Fruit fly (Drosophila melanogaster) whole organism, adult: ENCODE measurements around the gene Tcs5.

Source experiments
- CG11617 ChIP-seq: fragments of 200-800 bp; sonication (Bioruptor generic); optimal IDR thresholded peaks from 2 replicates; lab custom pipeline; 2017; ENCODE audit warnings: mild to moderate bottlenecking, missing biosample characterization, missing genetic modification reagents, missing genetic modification characterization
- CG12768 ChIP-seq: fragments of 200-800 bp; sonication (Bioruptor generic); optimal IDR thresholded peaks from 2 replicates; lab custom pipeline; 2017; ENCODE audit warnings: missing biosample characterization, missing genetic modification characterization, mild to moderate bottlenecking, moderate library complexity, missing genetic modification reagents
- CG14711 ChIP-seq: fragments of 200-800 bp; sonication (Bioruptor generic); optimal IDR thresholded peaks from 2 replicates; lab custom pipeline; 2018; ENCODE audit warnings: missing biosample characterization, mild to moderate bottlenecking, missing genetic modification characterization, moderate library complexity
- CG33017 ChIP-seq: fragments of 200-800 bp; sonication (Bioruptor generic); optimal IDR thresholded peaks from 2 replicates; lab custom pipeline; 2018; ENCODE audit warnings: missing biosample characterization, mild to moderate bottlenecking, missing genetic modification characterization, moderate library complexity
- CG5204 ChIP-seq: fragments of 200-800 bp; sonication (Bioruptor generic); optimal IDR thresholded peaks from 2 replicates; lab custom pipeline; 2016; ENCODE audit warnings: missing biosample characterization, missing genetic modification characterization
- CG7045 ChIP-seq: fragments of 200-800 bp; sonication (Bioruptor generic); optimal IDR thresholded peaks from 2 replicates; lab custom pipeline; 2017; ENCODE audit warnings: missing biosample characterization, mild to moderate bottlenecking, missing genetic modification characterization
- CG7101 ChIP-seq: fragments of 200-800 bp; sonication (Bioruptor generic); optimal IDR thresholded peaks from 2 replicates; lab custom pipeline; 2018; ENCODE audit warnings: missing biosample characterization, mild to moderate bottlenecking, missing genetic modification characterization, moderate library complexity
- Clk ChIP-seq: fragments of 200-800 bp; sonication (Bioruptor generic); optimal IDR thresholded peaks from 2 replicates; lab custom pipeline; 2017; ENCODE audit warnings: missing biosample characterization, missing genetic modification characterization
- Crg-1 ChIP-seq: fragments of 200-800 bp; sonication (Bioruptor generic); optimal IDR thresholded peaks from 2 replicates; lab custom pipeline; 2016; ENCODE audit warnings: missing biosample characterization, missing genetic modification characterization
- Hr96 ChIP-seq: fragments of 200-800 bp; sonication (Bioruptor generic); optimal IDR thresholded peaks from 2 replicates; lab custom pipeline; 2016; ENCODE audit warnings: missing biosample characterization, missing genetic modification characterization
- Mnt ChIP-seq: fragments of 200-800 bp; sonication (Bioruptor generic); optimal IDR thresholded peaks from 2 replicates; lab custom pipeline; 2016; ENCODE audit warnings: missing biosample characterization, mild to moderate bottlenecking, missing genetic modification characterization
- bab1 ChIP-seq: fragments of 200-800 bp; sonication (Bioruptor generic); optimal IDR thresholded peaks from 3 replicates; lab custom pipeline; 2019; ENCODE audit warnings: missing biosample characterization, mild to moderate bottlenecking, missing genetic modification characterization, moderate library complexity
- cic ChIP-seq: fragments of 200-800 bp; sonication (Bioruptor generic); optimal IDR thresholded peaks from 2 replicates; lab custom pipeline; 2017; ENCODE audit warnings: missing biosample characterization, mild to moderate bottlenecking, missing genetic modification characterization, moderate library complexity
- kay ChIP-seq: fragments of 200-800 bp; sonication (Bioruptor generic); peaks from one replicate; lab custom pipeline; 2016; ENCODE audit warnings: missing biosample characterization, missing genetic modification characterization, borderline replicate concordance
- ovo ChIP-seq: fragments of 200-800 bp; sonication (Bioruptor generic); optimal IDR thresholded peaks from 2 replicates; lab custom pipeline; 2016; ENCODE audit warnings: missing biosample characterization, missing genetic modification characterization
- pad ChIP-seq: fragments of 200-800 bp; sonication (Bioruptor generic); optimal IDR thresholded peaks from 3 replicates; lab custom pipeline; 2017; ENCODE audit warnings: missing biosample characterization, missing genetic modification characterization, mild to moderate bottlenecking, moderate library complexity, missing genetic modification reagents
- tj ChIP-seq: fragments of 200-800 bp; sonication (Bioruptor generic); optimal IDR thresholded peaks from 3 replicates; lab custom pipeline; 2017; ENCODE audit warnings: missing biosample characterization, mild to moderate bottlenecking, missing genetic modification characterization, moderate library complexity
- toe ChIP-seq: fragments of 200-800 bp; sonication (Bioruptor generic); optimal IDR thresholded peaks from 2 replicates; lab custom pipeline; 2016; ENCODE audit warnings: missing biosample characterization, missing genetic modification characterization

Tcs5 gene

dm6 chr3L:5127609-5128008 lies 11.6 kb downstream of the Tcs5 start:
- TF ChIP-seq Crg-1 (GFP tag; lab: Kevin White, UChicago) (no peak), CG11617 (GFP tag; lab: Kevin White, UChicago) (no peak)

dm6 chr3L:5125202-5125601 lies 14.0 kb downstream of the Tcs5 start:
- TF ChIP-seq cic (no peak), Hr96 (GFP tag; lab: Kevin White, UChicago) (no peak), tj (GFP tag; lab: Kevin White, UChicago) (no peak), bab1 (GFP tag; lab: Kevin White, UChicago) (no peak), ovo (GFP tag; lab: Kevin White, UChicago) (no peak), CG12768 (GFP tag; lab: Kevin White, UChicago) (no peak), CG33017 (tag; lab: Kevin White, UChicago) (no peak), CG14711 (no peak), kay (GFP tag; lab: Kevin White, UChicago) (no peak), pad (no peak), Mnt (GFP tag; lab: Kevin White, UChicago) (no peak), CG5204 (no peak), CG11617 (GFP tag; lab: Kevin White, UChicago) (no peak), toe (GFP tag; lab: Kevin White, UChicago) (no peak), Crg-1 (GFP tag; lab: Kevin White, UChicago) (no peak), Clk (GFP tag; lab: Kevin White, UChicago) (no peak), CG7101 (tag; lab: Kevin White, UChicago) (no peak), CG7045 (GFP tag; lab: Kevin White, UChicago) (no peak)

DNA sequence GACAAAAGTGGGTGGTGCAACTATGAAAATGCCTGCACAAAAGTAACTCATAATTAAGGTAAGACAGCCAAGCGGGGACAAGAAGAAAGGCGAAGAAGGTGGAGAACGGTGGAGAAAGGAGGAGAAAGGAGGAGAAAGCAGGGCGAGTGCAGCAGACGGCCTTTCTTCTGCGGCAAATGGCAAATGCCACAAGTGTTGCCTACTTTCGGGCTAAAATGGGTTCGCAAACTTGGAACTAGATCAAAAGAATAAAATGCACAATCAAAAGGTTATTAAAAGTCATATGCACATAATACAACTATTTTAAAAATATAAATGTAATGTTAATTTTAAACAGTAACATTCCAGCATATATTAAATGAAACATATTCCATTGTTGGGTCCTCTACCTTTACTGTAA lies 37.1 kb downstream of the Tcs5 start:
- TF ChIP-seq Hr96 (GFP tag; lab: Kevin White, UChicago) (no peak), bab1 (GFP tag; lab: Kevin White, UChicago) (no peak), CG7045 (GFP tag; lab: Kevin White, UChicago) (no peak)

DNA sequence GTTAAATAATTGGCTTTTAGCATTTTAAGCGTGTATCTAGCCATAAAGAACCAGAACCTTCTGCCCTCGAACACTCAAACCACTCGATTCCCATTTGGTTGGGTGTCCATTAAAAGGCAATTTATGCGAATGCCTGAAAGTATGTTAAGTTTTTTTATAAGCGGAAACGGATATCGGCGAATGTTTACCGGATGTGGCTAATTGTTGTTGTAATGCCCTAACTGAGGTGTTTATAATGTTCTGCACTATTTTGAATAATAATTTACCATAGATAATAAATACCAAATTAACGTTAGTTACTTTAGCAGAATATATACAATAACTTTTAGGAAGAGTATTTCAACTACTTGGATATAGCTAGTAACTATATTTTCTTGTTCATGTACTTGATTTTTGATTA lies 42.5 kb downstream of the Tcs5 start:
- no peak for TF ChIP-seq ovo (GFP tag; lab: Kevin White, UChicago)
- TF ChIP-seq tj (GFP tag; lab: Kevin White, UChicago), result no peak
- no peak for TF ChIP-seq CG33017 (tag; lab: Kevin White, UChicago)
- TF ChIP-seq toe (GFP tag; lab: Kevin White, UChicago), result no peak
- TF ChIP-seq pad, result no peak
- TF ChIP-seq Clk (GFP tag; lab: Kevin White, UChicago), result no peak
- peak; percentile 32 for TF ChIP-seq bab1 (GFP tag; lab: Kevin White, UChicago)
- TF ChIP-seq Mnt (GFP tag; lab: Kevin White, UChicago), result no peak
